Worm (Caenorhabditis elegans): Measurements from ENCODE around the gene nlp-80.
"Not testable (repeated sequence)": the region's sequence is repeated elsewhere in the genome, so short reads cannot be mapped to it uniquely, and the experiment has no call there.

nlp-80 gene

DNA sequence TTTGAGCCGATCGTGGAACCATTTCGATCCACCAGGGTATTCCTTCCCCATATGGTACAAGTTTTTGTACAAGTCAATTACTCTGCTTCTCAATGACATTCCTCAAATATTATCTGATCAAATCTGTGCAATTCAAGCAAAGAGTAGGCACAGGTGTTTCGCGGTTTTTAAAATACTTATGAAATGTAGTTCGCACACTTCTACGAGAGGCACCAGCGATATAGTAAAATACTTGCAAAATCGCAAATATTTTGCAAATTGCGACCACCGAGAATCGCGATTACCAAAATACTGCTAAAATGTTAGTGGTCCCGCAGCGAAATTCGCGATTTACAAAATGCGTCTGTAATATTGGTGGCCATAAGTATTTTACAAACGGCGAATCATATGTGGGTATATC is 44.2 kb upstream of the nlp-80 start, which contains the start of gene Y42A5A.5:
TSS of gene Y42A5A.5 (minus strand) at position 101 of the 400 bp plus-strand sequence.
- TF ChIP-seq bed-3 (GFP tag; optimal IDR thresholded peaks at IDR 0.05); lsy-2 (tag; optimal IDR thresholded peaks at IDR 0.05); mab-5 (tag; optimal IDR thresholded peaks at IDR 0.05): not testable (repeated sequence)

DNA sequence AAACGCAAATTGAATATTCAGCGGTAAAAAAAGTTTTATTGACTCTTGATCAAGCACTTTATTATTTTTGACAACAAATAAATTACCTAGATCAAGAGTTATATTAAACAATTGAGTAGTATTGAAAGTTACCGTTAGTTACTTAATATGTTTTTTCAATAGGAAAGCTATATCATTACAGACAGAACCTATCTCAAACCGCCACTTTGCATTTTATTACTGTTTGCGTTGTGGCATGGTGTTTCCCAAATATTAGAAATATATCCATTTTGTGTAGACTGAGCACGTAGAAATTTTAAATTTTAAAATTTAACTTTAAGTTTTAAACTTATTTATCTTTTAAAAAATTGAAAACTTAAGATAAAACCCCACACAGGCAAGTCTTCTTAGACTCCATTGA is 39.0 kb upstream of the nlp-80 start:
- no peak for TF ChIP-seq ceh-83 (GFP tag; optimal IDR thresholded peaks at IDR 0.05)
- no peak for TF ChIP-seq mab-5 (tag; optimal IDR thresholded peaks at IDR 0.05)
- no peak for TF ChIP-seq lin-32 (GFP tag; optimal IDR thresholded peaks at IDR 0.05)
- TF ChIP-seq ces-1 (GFP tag; optimal IDR thresholded peaks at IDR 0.05) = no peak
- TF ChIP-seq zip-8 (tag; optimal IDR thresholded peaks at IDR 0.05) = no peak
- TF ChIP-seq ztf-11 (tag; optimal IDR thresholded peaks at IDR 0.05) = no peak
- TF ChIP-seq elt-1 (tag; optimal IDR thresholded peaks at IDR 0.05; ENCODE audit: borderline replicate concordance, insufficient read depth) = no peak
- TF ChIP-seq tbx-8 (GFP tag; optimal IDR thresholded peaks at IDR 0.05) = no peak
- no peak for TF ChIP-seq lsy-2 (tag; optimal IDR thresholded peaks at IDR 0.05)
- TF ChIP-seq elt-3 (tag; optimal IDR thresholded peaks at IDR 0.05) = no peak
- no peak for TF ChIP-seq mep-1 (tag; optimal IDR thresholded peaks at IDR 0.05)
- no peak for TF ChIP-seq M03D4.4 (tag; optimal IDR thresholded peaks at IDR 0.05)
- TF ChIP-seq drap-1 (GFP tag; optimal IDR thresholded peaks at IDR 0.05) = no peak
- TF ChIP-seq snpc-4 (tag; optimal IDR thresholded peaks at IDR 0.05) = no peak
- TF ChIP-seq nhr-28 (tag; optimal IDR thresholded peaks at IDR 0.05) = no peak
- TF ChIP-seq sem-2 (GFP tag; optimal IDR thresholded peaks at IDR 0.05) = no peak
- no peak for TF ChIP-seq unc-62 (GFP tag; optimal IDR thresholded peaks at IDR 0.05)
- TF ChIP-seq unc-120 (tag; optimal IDR thresholded peaks at IDR 0.05; ENCODE audit: poor library complexity, severe bottlenecking) = no peak
- no peak for TF ChIP-seq blmp-1 (tag; optimal IDR thresholded peaks at IDR 0.05)
- TF ChIP-seq bed-3 (GFP tag; optimal IDR thresholded peaks at IDR 0.05) = no peak

DNA sequence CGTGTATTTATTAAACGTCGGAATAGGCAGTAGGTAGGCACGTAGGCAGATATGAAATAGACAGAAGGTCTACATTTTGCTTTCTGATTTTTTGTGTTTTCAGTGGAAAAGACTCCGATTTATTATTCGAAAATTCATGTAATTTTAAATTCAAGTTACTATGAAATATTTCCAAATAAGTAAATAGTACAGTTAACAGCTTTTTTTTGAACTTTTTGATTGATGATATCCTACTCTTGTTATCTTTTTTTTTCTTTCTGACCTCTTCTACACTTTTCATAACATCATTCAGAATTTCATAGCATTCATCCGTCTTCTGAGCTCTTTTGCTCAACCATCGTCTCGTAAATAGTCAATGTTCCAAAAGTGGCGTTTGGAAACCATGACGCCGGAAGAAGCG is 33.2 kb upstream of the nlp-80 start, which contains the start of gene cdkl-1:
TSS of gene cdkl-1 (plus strand) at position 301 of the 400 bp plus-strand sequence.
- TF ChIP-seq lsy-2 (tag; optimal IDR thresholded peaks at IDR 0.05) (no peak), ham-2 (GFP tag; optimal IDR thresholded peaks at IDR 0.05) (no peak), cnd-1 (tag; optimal IDR thresholded peaks at IDR 0.05) (no peak), ces-1 (GFP tag; optimal IDR thresholded peaks at IDR 0.05) (no peak)

DNA sequence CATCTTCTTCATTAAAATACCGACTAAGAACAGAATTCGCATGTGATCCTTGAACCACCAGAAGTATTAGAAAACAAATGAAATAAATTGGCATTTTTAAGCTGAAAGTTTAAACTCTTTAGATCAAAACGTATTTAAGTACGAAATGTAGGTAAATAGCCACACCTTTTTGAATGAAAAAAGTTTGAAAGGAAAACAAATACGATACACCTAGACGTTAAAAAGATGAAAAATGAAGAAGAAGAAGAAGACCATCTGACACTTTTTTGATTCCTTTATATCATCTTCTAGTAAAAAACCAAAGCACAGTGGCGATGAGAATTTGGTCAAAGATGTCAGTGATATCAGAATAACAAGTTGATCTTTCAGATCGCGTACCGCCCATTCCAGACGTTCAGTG is 30.5 kb upstream of the nlp-80 start, which contains the start of gene Y42A5A.3:
TSS of gene Y42A5A.3 (minus strand) at position 101 of the 400 bp plus-strand sequence.
- TF ChIP-seq ceh-43 (GFP tag; optimal IDR thresholded peaks at IDR 0.05) (no peak), nhr-12 (tag; optimal IDR thresholded peaks at IDR 0.05) (no peak), lin-32 (GFP tag; optimal IDR thresholded peaks at IDR 0.05) (no peak), unc-39 (tag; optimal IDR thresholded peaks at IDR 0.05) (no peak), nhr-2 (tag; optimal IDR thresholded peaks at IDR 0.05) (no peak), pha-4 (tag; optimal IDR thresholded peaks at IDR 0.05) (no peak), tbx-8 (GFP tag; optimal IDR thresholded peaks at IDR 0.05) (no peak), M03D4.4 (tag; optimal IDR thresholded peaks at IDR 0.05) (no peak), cnd-1 (tag; optimal IDR thresholded peaks at IDR 0.05) (no peak), flh-1 (GFP tag; optimal IDR thresholded peaks at IDR 0.05) (no peak), mep-1 (tag; optimal IDR thresholded peaks at IDR 0.05) (no peak), nhr-76 (tag; optimal IDR thresholded peaks at IDR 0.05) (no peak), bed-3 (GFP tag; optimal IDR thresholded peaks at IDR 0.05) (no peak), sptf-1 (tag; optimal IDR thresholded peaks at IDR 0.05) (no peak), nhr-237 (tag; optimal IDR thresholded peaks at IDR 0.05) (no peak), elt-3 (tag; optimal IDR thresholded peaks at IDR 0.05) (no peak), ceh-39 (tag; optimal IDR thresholded peaks at IDR 0.05) (no peak), elt-1 (tag; optimal IDR thresholded peaks at IDR 0.05; ENCODE audit: borderline replicate concordance, insufficient read depth) (no peak), zip-8 (tag; optimal IDR thresholded peaks at IDR 0.05) (no peak), ces-1 (GFP tag; optimal IDR thresholded peaks at IDR 0.05) (no peak)

DNA sequence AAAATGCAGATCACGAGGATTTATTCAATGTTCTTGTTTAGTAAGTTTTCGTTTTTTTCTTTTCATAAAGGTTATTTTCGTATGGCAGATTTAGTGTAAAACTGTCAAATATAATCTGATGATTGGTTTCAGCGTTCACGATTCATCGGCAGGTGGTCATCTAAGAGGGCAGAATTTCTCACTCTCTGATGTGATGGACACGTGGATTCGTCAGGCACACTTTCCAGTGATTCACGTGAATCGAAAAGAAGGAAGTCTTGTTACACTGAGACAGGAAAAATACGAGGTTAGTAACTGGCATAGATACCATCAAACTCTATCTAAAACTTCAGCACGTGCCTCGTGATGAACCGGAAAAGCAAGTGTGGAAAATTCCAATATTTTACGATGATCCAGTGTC is 29.3 kb upstream of the nlp-80 start:
- TF ChIP-seq blmp-1 (tag; optimal IDR thresholded peaks at IDR 0.05) (no peak), ham-2 (GFP tag; optimal IDR thresholded peaks at IDR 0.05) (no peak), flh-1 (GFP tag; optimal IDR thresholded peaks at IDR 0.05) (no peak), M03D4.4 (tag; optimal IDR thresholded peaks at IDR 0.05) (no peak), ceh-83 (GFP tag; optimal IDR thresholded peaks at IDR 0.05) (no peak), mab-5 (tag; optimal IDR thresholded peaks at IDR 0.05) (no peak), nhr-2 (tag; optimal IDR thresholded peaks at IDR 0.05) (no peak), unc-120 (tag; optimal IDR thresholded peaks at IDR 0.05; ENCODE audit: poor library complexity, severe bottlenecking) (no peak), lsy-2 (tag; optimal IDR thresholded peaks at IDR 0.05) (no peak), drap-1 (GFP tag; optimal IDR thresholded peaks at IDR 0.05) (no peak), unc-62 (GFP tag; optimal IDR thresholded peaks at IDR 0.05) (no peak), ztf-11 (tag; optimal IDR thresholded peaks at IDR 0.05) (no peak), hlh-1 (tag; optimal IDR thresholded peaks at IDR 0.05) (no peak), lin-32 (GFP tag; optimal IDR thresholded peaks at IDR 0.05) (no peak), nhr-76 (tag; optimal IDR thresholded peaks at IDR 0.05) (no peak), tbx-8 (GFP tag; optimal IDR thresholded peaks at IDR 0.05) (no peak), pha-4 (tag; optimal IDR thresholded peaks at IDR 0.05) (no peak), sem-2 (GFP tag; optimal IDR thresholded peaks at IDR 0.05) (no peak), zip-8 (tag; optimal IDR thresholded peaks at IDR 0.05) (no peak), elt-3 (tag; optimal IDR thresholded peaks at IDR 0.05) (no peak)

All from whole organism, mixed stage, embryonic.